Fruit fly (Drosophila melanogaster): ENCODE results near the gene bcn92.
A peak's percentile ranks its signal among the peaks of the same experiment; 100 is the strongest.

Gene bcn92

DNA sequence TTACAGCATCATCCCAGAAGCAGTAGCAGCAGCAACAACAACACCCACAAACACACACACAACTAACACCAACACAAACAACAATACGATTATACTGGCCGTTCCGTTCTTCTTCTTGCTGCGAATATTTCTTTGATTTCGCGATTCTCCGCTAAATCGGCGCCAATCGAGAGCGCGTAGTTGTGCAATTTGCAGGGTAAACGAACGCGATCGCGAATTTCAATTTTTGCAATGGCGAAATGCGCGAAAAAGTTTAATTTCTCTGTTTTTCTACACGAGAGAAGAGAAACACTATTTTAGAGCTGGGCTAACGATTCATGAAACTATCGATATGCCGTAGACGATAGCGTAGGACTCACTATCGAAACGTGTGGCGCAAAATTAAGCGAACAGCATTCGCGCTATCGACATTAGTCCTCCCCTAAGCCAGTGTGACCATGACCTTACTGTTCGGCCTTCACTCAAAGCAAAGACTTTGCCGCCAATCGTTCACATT, 9.3 kb upstream of the bcn92 start, which contains the start of gene wapl (continued):
- no peak for TF ChIP-seq Hsf (GFP tag; optimal IDR thresholded peaks at IDR 0.05)
- TF ChIP-seq YL-1 (GFP tag; optimal IDR thresholded peaks at IDR 0.05), result peak; percentile 36
- TF ChIP-seq Opbp (GFP tag; IDR thresholded peaks at IDR 0.05; ENCODE audit: partially characterized antibody), result peak; percentile 97
- no peak for TF ChIP-seq bowl (GFP tag; IDR thresholded peaks at IDR 0.05)
- TF ChIP-seq CG9727 (GFP tag; optimal IDR thresholded peaks at IDR 0.05), result no peak
- TF ChIP-seq CG10654 (GFP tag; optimal IDR thresholded peaks at IDR 0.05), result no peak
- peak; percentile 22 for TF ChIP-seq pum (GFP tag; optimal IDR thresholded peaks at IDR 0.05)
- no peak for TF ChIP-seq da (GFP tag; optimal IDR thresholded peaks at IDR 0.05)
- no peak for TF ChIP-seq HHEX (GFP tag; optimal IDR thresholded peaks at IDR 0.05)
- TF ChIP-seq Sox100B (GFP tag; optimal IDR thresholded peaks at IDR 0.05), result no peak
- peak; percentile 0 for TF ChIP-seq CG9609 (GFP tag; optimal IDR thresholded peaks at IDR 0.05)
- peak; percentile 18 for TF ChIP-seq phol (tag; optimal IDR thresholded peaks at IDR 0.05)
- TF ChIP-seq Myb (GFP tag; optimal IDR thresholded peaks at IDR 0.05), result peak; percentile 67
- TF ChIP-seq Dbx (GFP tag; IDR thresholded peaks at IDR 0.05), result peak; percentile 53; the same call in 1 of the 3 replicates
- peak; percentile 95 for TF ChIP-seq chinmo (GFP tag; IDR thresholded peaks at IDR 0.05; ENCODE audit: partially characterized antibody)
- TF ChIP-seq CG1529 (GFP tag; optimal IDR thresholded peaks at IDR 0.05), result no peak
- TF ChIP-seq sens (GFP tag), result peak; percentile 81
- no peak for TF ChIP-seq dati (GFP tag; IDR thresholded peaks at IDR 0.05)
- TF ChIP-seq Six4 (GFP tag; optimal IDR thresholded peaks at IDR 0.05), result no peak
- TF ChIP-seq Hr78 (GFP tag; optimal IDR thresholded peaks at IDR 0.05), result no peak
- TF ChIP-seq HmgZ (tag; optimal IDR thresholded peaks at IDR 0.05), result peak; percentile 57
- TF ChIP-seq fd102C (GFP tag; optimal IDR thresholded peaks at IDR 0.05), result no peak
- no peak for TF ChIP-seq psq (GFP tag; optimal IDR thresholded peaks at IDR 0.05)
- peak; percentile 96 for TF ChIP-seq CG13287 (GFP tag; IDR thresholded peaks at IDR 0.05; ENCODE audit: partially characterized antibody)
- no peak for TF ChIP-seq CTCF (GFP tag; optimal IDR thresholded peaks at IDR 0.05)
- peak; percentile 99 for TF ChIP-seq Sry-δ (GFP tag; optimal IDR thresholded peaks at IDR 0.05)
- peak; percentile 61 for TF ChIP-seq CG3847 (GFP tag; IDR thresholded peaks at IDR 0.05)
- TF ChIP-seq bcd (GFP tag; optimal IDR thresholded peaks at IDR 0.05), result no peak
- no peak for TF ChIP-seq slp2 (GFP tag; optimal IDR thresholded peaks at IDR 0.05)
- no peak for TF ChIP-seq Bteb2 (GFP tag; optimal IDR thresholded peaks at IDR 0.05)
- no peak; the same call in 1 of the 2 replicates for TF ChIP-seq CG8765 (GFP tag; IDR thresholded peaks at IDR 0.05)
- peak; percentile 91 for TF ChIP-seq Doc3 (GFP tag; IDR thresholded peaks at IDR 0.05; ENCODE audit: partially characterized antibody)
- TF ChIP-seq zf30C (GFP tag; optimal IDR thresholded peaks at IDR 0.05), result no peak
- TF ChIP-seq CG9817 (tag; optimal IDR thresholded peaks at IDR 0.05), result no peak
- no peak for TF ChIP-seq CG4424 (GFP tag; optimal IDR thresholded peaks at IDR 0.05)
- peak; percentile 61 for TF ChIP-seq cg (GFP tag; optimal IDR thresholded peaks at IDR 0.05)
- TF ChIP-seq inv (GFP tag; IDR thresholded peaks at IDR 0.05; ENCODE audit: partially characterized antibody), result peak; percentile 91
- TF ChIP-seq sim (GFP tag; IDR thresholded peaks at IDR 0.05), result no peak
- peak; percentile 85 for TF ChIP-seq CG1603 (tag; optimal IDR thresholded peaks at IDR 0.05)
- TF ChIP-seq Awh (GFP tag; IDR thresholded peaks at IDR 0.05), result no peak
- peak; percentile 92 for TF ChIP-seq hbn (GFP tag; IDR thresholded peaks at IDR 0.05; ENCODE audit: partially characterized antibody)
- 0 out of 2 replicates have a peak, but pooled peaks have one; percentile 21 for TF ChIP-seq CG11085 (GFP tag; IDR thresholded peaks at IDR 0.05)
- peak; percentile 44; the same call in 1 of the 3 replicates for TF ChIP-seq ci (GFP tag; IDR thresholded peaks at IDR 0.05)
- TF ChIP-seq row (GFP tag; IDR thresholded peaks at IDR 0.05), result peak; percentile 59
- TF ChIP-seq gce (GFP tag; IDR thresholded peaks at IDR 0.05), result no peak
- TF ChIP-seq CG1024 (GFP tag; IDR thresholded peaks at IDR 0.05), result no peak
- no peak for TF ChIP-seq h (optimal IDR thresholded peaks at IDR 0.05)
- TF ChIP-seq abd-A (tag; optimal IDR thresholded peaks at IDR 0.05), result peak; percentile 64
- no peak for TF ChIP-seq CG14050 (GFP tag; IDR thresholded peaks at IDR 0.05)
- no peak for TF ChIP-seq CG18619 (GFP tag; optimal IDR thresholded peaks at IDR 0.05)
- no peak for TF ChIP-seq tio (GFP tag; optimal IDR thresholded peaks at IDR 0.05)
- TF ChIP-seq wor (GFP tag; IDR thresholded peaks at IDR 0.05), result no peak

All from whole organism, embryonic.